Fruit fly (Drosophila melanogaster): ENCODE data around the gene CG13965.

dm6 chr2L:19967390-19967789, 5.2 kb upstream of the CG13965 start, which contains the start of gene Hf:
- no peak for TF ChIP-seq bab1 (GFP tag; optimal IDR thresholded peaks at IDR 0.05)
- no peak for TF ChIP-seq tj (GFP tag; optimal IDR thresholded peaks at IDR 0.05)
- TF ChIP-seq pad (GFP tag; optimal IDR thresholded peaks at IDR 0.05): no peak
